Fruit fly (Drosophila melanogaster): ENCODE results near the gene CG34293.

DNA sequence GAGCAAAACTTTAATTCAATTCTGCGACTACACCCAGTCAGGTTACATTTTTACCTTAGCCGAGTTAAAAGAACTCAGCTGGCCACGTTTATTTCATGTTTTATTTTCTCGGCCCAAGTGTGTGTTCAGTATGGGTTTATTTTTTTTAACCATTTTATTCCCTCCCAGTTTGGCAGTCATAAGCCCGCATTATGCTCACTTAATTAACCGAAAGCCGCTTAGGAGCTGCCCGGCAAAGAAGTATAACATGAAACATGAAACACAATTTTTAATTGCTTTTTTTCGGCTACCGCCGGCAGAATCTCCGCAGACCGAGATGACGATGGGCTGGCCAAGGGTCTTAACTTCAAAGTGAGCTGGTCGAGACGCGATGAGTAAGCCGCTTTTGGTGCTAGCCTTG, 21.5 kb upstream of the CG34293 start:
- no peak for TF ChIP-seq CG8478 (optimal IDR thresholded peaks at IDR 0.05)
- no peak for TF ChIP-seq CTCF (optimal IDR thresholded peaks at IDR 0.05)

Measured in S2 (cell line).